Fruit fly (Drosophila melanogaster): Measurements from ENCODE around the gene CG3942.

Gene CG3942

DNA sequence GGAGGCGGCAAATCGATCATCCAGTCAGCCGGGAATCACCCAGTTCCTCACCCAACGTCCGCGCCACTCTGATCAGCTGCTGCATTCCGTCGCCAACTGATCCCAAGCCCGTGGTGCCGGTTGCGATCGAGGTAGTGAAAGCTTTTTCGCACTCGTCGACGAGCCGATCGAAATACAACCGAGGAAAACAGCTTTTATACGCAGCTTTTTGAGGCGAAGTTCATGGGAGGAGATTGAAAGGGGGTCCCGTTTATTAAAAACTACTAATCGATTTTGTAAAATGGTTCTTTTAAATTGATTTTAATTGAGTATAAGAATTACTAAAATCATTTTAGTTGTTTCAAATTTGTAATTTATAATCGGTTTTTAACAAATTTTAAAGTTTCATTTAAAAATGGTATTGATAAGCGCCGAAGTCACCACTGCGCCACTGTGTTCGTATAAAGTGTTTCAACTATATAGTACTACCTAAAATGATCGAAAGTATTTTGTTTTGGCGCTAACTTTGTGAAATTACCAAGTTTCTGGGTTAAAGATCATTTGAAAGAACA, 32.5 kb upstream of the CG3942 start, which contains the start of gene CG4860 (continued):
- TF ChIP-seq exex (tag; optimal IDR thresholded peaks at IDR 0.05) (peak; percentile 56), CG10543 (GFP tag; optimal IDR thresholded peaks at IDR 0.05) (peak; percentile 82), CTCF (GFP tag; optimal IDR thresholded peaks at IDR 0.05) (no peak), CrebB (tag; optimal IDR thresholded peaks at IDR 0.05) (peak; percentile 52), wek (GFP tag; optimal IDR thresholded peaks at IDR 0.05) (peak; percentile 43), CG8765 (GFP tag; IDR thresholded peaks at IDR 0.05) (peak; percentile 56; the same call in 1 of the 2 replicates), Hand (GFP tag; optimal IDR thresholded peaks at IDR 0.05) (peak; percentile 50), CG18262 (tag; optimal IDR thresholded peaks at IDR 0.05) (no peak), amos (GFP tag; IDR thresholded peaks at IDR 0.05; ENCODE audit: partially characterized antibody) (no peak; the same call in 1 of the 2 replicates), chif (GFP tag; optimal IDR thresholded peaks at IDR 0.05) (peak; percentile 78 to 82), Abd-B (GFP tag; optimal IDR thresholded peaks at IDR 0.05) (peak; percentile 81), CG6272 (GFP tag; IDR thresholded peaks at IDR 0.05) (peak; percentile 80), CG18764 (GFP tag; optimal IDR thresholded peaks at IDR 0.05) (peak; percentile 75), gcm (GFP tag; optimal IDR thresholded peaks at IDR 0.05) (peak; percentile 81), Elba2 (GFP tag; optimal IDR thresholded peaks at IDR 0.05) (no peak), CG13287 (GFP tag; IDR thresholded peaks at IDR 0.05; ENCODE audit: partially characterized antibody) (peak; percentile 10; the same call in 1 of the 2 replicates), ATbp (GFP tag; optimal IDR thresholded peaks at IDR 0.05) (peak; percentile 82), z (GFP tag; IDR thresholded peaks at IDR 0.05) (no peak), corto (GFP tag; optimal IDR thresholded peaks at IDR 0.05) (peak; percentile 71), oc (tag; optimal IDR thresholded peaks at IDR 0.05) (no peak), CG10654 (GFP tag; optimal IDR thresholded peaks at IDR 0.05) (peak; percentile 78), CG6654 (GFP tag; optimal IDR thresholded peaks at IDR 0.05) (peak; percentile 55), Atf-2 (GFP tag; optimal IDR thresholded peaks at IDR 0.05) (peak; percentile 60), Mrtf (GFP tag; IDR thresholded peaks at IDR 0.05) (peak; percentile 74; the same call in 2 of the 3 replicates), sob (GFP tag; IDR thresholded peaks at IDR 0.05) (peak; percentile 90), kay (GFP tag; optimal IDR thresholded peaks at IDR 0.05) (peak; percentile 85), Adf1 (GFP tag; IDR thresholded peaks at IDR 0.05) (peak; percentile 69), CG1024 (GFP tag; IDR thresholded peaks at IDR 0.05) (peak; percentile 40; the same call in 1 of the 2 replicates), CG4404 (GFP tag; IDR thresholded peaks at IDR 0.05) (0 out of 2 replicates have a peak, but pooled peaks have one; percentile 35), CG8478 (optimal IDR thresholded peaks at IDR 0.05) (no peak), gfzf (GFP tag; optimal IDR thresholded peaks at IDR 0.05) (no peak), lab (GFP tag; optimal IDR thresholded peaks at IDR 0.05) (peak; percentile 93), CG31441 (GFP tag; IDR thresholded peaks at IDR 0.05) (peak; percentile 91), ssp (GFP tag; IDR thresholded peaks at IDR 0.05) (peak; percentile 68), nmo (GFP tag; optimal IDR thresholded peaks at IDR 0.05) (peak; percentile 89), Six4 (GFP tag; optimal IDR thresholded peaks at IDR 0.05) (peak; percentile 81), Bgb (GFP tag; IDR thresholded peaks at IDR 0.05; ENCODE audit: partially characterized antibody) (no peak), Awh (GFP tag; IDR thresholded peaks at IDR 0.05) (peak; percentile 69; the same call in 1 of the 2 replicates), Ptx1 (GFP tag; IDR thresholded peaks at IDR 0.05) (peak; percentile 91), ind (GFP tag; optimal IDR thresholded peaks at IDR 0.05) (peak; percentile 87), CG11695 (GFP tag; IDR thresholded peaks at IDR 0.05) (peak; percentile 92), CG10431 (GFP tag; optimal IDR thresholded peaks at IDR 0.05) (no peak), CHES-1-like (GFP tag; optimal IDR thresholded peaks at IDR 0.05) (peak; percentile 81), bab2 (GFP tag; optimal IDR thresholded peaks at IDR 0.05) (peak; percentile 85), dan (GFP tag; IDR thresholded peaks at IDR 0.05) (no peak), onecut (GFP tag; IDR thresholded peaks at IDR 0.05) (peak; percentile 64), fru (optimal IDR thresholded peaks at IDR 0.05) (no peak), ftz-f1 (GFP tag; optimal IDR thresholded peaks at IDR 0.05) (peak; percentile 56), CG8924 (tag; optimal IDR thresholded peaks at IDR 0.05) (peak; percentile 85), CG12769 (tag; optimal IDR thresholded peaks at IDR 0.05) (peak; percentile 75), CG2199 (GFP tag; IDR thresholded peaks at IDR 0.05) (0 out of 3 replicates have a peak, but pooled peaks have one; percentile 53)

All from whole organism, embryonic.